Fruit fly (Drosophila melanogaster) whole organism, prepupa: ENCODE data around the gene CG10352.

Source experiments
- CG11294 ChIP-seq: fragments of 200-800 bp; sonication (Bioruptor generic); IDR thresholded peaks from 2 replicates; pipeline ENCODE4 v1.3.6; 2022; ENCODE audit warnings: missing biosample characterization, missing genetic modification characterization
- CG11762 ChIP-seq: fragments of 200-800 bp; sonication (Bioruptor generic); optimal IDR thresholded peaks from 3 replicates; lab custom pipeline; 2016; ENCODE audit warnings: missing biosample characterization, missing genetic modification characterization; ENCODE audit not compliant: insufficient read depth
- CG15336 ChIP-seq: fragments of 200-800 bp; sonication (Bioruptor generic); IDR thresholded peaks from 2 replicates; pipeline ENCODE4 v1.3.6; 2022; ENCODE audit warnings: missing biosample characterization, missing genetic modification characterization
- CG16779 ChIP-seq: fragments of 200-800 bp; sonication (Bioruptor generic); optimal IDR thresholded peaks from 3 replicates; lab custom pipeline; 2017; ENCODE audit warnings: missing biosample characterization, mild to moderate bottlenecking, missing genetic modification characterization
- CG31627 ChIP-seq: fragments of 200-800 bp; sonication (Bioruptor generic); optimal IDR thresholded peaks from 3 replicates; lab custom pipeline; 2016; ENCODE audit warnings: missing biosample characterization, missing genetic modification characterization
- CG3919 ChIP-seq: fragments of 200-800 bp; sonication (Bioruptor generic); optimal IDR thresholded peaks from 3 replicates; lab custom pipeline; 2016; ENCODE audit warnings: missing biosample characterization, missing genetic modification characterization
- CG6163 ChIP-seq: fragments of 200-800 bp; sonication (Bioruptor generic); IDR thresholded peaks from 3 replicates; pipeline ENCODE4 v1.3.6; 2022; ENCODE audit warnings: missing biosample characterization, missing genetic modification characterization
- CG6276 ChIP-seq: fragments of 200-800 bp; sonication (Bioruptor generic); optimal IDR thresholded peaks from 2 replicates; lab custom pipeline; 2017; ENCODE audit warnings: missing biosample characterization, mild to moderate bottlenecking, missing genetic modification characterization
- CG6808 ChIP-seq: fragments of 200-800 bp; sonication (Bioruptor generic); optimal IDR thresholded peaks from 3 replicates; lab custom pipeline; 2017; ENCODE audit warnings: missing biosample characterization, missing genetic modification characterization, mild to moderate bottlenecking, moderate library complexity, missing genetic modification reagents
- CG6854 ChIP-seq: fragments of 200-800 bp; sonication (Bioruptor generic); optimal IDR thresholded peaks from 2 replicates; lab custom pipeline; 2017; ENCODE audit warnings: missing biosample characterization, mild to moderate bottlenecking, missing genetic modification characterization
- CG7368 ChIP-seq: fragments of 200-800 bp; sonication (Bioruptor generic); optimal IDR thresholded peaks from 3 replicates; lab custom pipeline; 2016; ENCODE audit warnings: missing biosample characterization, missing genetic modification characterization
- CG8119 ChIP-seq: fragments of 200-800 bp; sonication (Bioruptor generic); IDR thresholded peaks from 3 replicates; pipeline ENCODE4 v1.3.6; 2022; ENCODE audit warnings: missing biosample characterization, missing genetic modification characterization
- CG8632 ChIP-seq: fragments of 200-800 bp; sonication (Bioruptor generic); optimal IDR thresholded peaks from 3 replicates; lab custom pipeline; 2016; ENCODE audit warnings: missing biosample characterization, missing genetic modification characterization
- Eip75B ChIP-seq: fragments of 200-800 bp; sonication (Bioruptor generic); optimal IDR thresholded peaks from 3 replicates; lab custom pipeline; 2016; ENCODE audit warnings: missing biosample characterization, missing genetic modification characterization
- Eip78C ChIP-seq: fragments of 200-800 bp; sonication (Bioruptor generic); peaks from one replicate; lab custom pipeline; 2016; ENCODE audit warnings: missing biosample characterization, missing genetic modification characterization
- Eip93F ChIP-seq: fragments of 200-800 bp; sonication (Bioruptor generic); optimal IDR thresholded peaks from 2 replicates; lab custom pipeline; 2016; ENCODE audit warnings: missing biosample characterization, mild to moderate bottlenecking, missing genetic modification characterization
- Ets21C ChIP-seq: fragments of 200-800 bp; sonication (Bioruptor generic); optimal IDR thresholded peaks from 3 replicates; lab custom pipeline; 2016; ENCODE audit warnings: missing biosample characterization, missing genetic modification characterization
- Gug ChIP-seq: fragments of 200-800 bp; sonication (Bioruptor generic); IDR thresholded peaks from 2 replicates; pipeline ENCODE4 v1.3.6; 2022; ENCODE audit warnings: missing biosample characterization, missing genetic modification characterization
- Hr38 ChIP-seq: sonication (Bioruptor generic); optimal IDR thresholded peaks from 2 replicates; lab custom pipeline; 2016; ENCODE audit warnings: missing biosample characterization, missing genetic modification characterization
- Hr39 ChIP-seq: fragments of 200-800 bp; sonication (Bioruptor generic); optimal IDR thresholded peaks from 2 replicates; lab custom pipeline; 2016; ENCODE audit warnings: missing biosample characterization, missing genetic modification characterization
- Hr4 ChIP-seq: fragments of 200-800 bp; sonication (Bioruptor generic); optimal IDR thresholded peaks from 3 replicates; lab custom pipeline; 2016; ENCODE audit warnings: missing biosample characterization, missing genetic modification characterization
- OdsH ChIP-seq: fragments of 200-800 bp; sonication (Bioruptor generic); optimal IDR thresholded peaks from 3 replicates; lab custom pipeline; 2016; ENCODE audit warnings: missing biosample characterization, missing genetic modification characterization
- Sox102F ChIP-seq: fragments of 200-800 bp; sonication (Bioruptor generic); optimal IDR thresholded peaks from 2 replicates; lab custom pipeline; 2016; ENCODE audit warnings: missing biosample characterization, mild to moderate bottlenecking, missing genetic modification characterization
- Sox15 ChIP-seq: fragments of 200-800 bp; sonication (Bioruptor generic); optimal IDR thresholded peaks from 3 replicates; lab custom pipeline; 2016; ENCODE audit warnings: missing biosample characterization, missing genetic modification characterization
- acj6 ChIP-seq: fragments of 200-800 bp; sonication (Bioruptor generic); optimal IDR thresholded peaks from 3 replicates; lab custom pipeline; 2016; ENCODE audit warnings: missing biosample characterization, missing genetic modification characterization
- eg ChIP-seq: fragments of 200-800 bp; sonication (Bioruptor generic); IDR thresholded peaks from 3 replicates; pipeline ENCODE4 v1.3.6; 2022; ENCODE audit warnings: missing biosample characterization, missing genetic modification characterization
- fd59A ChIP-seq: fragments of 200-800 bp; sonication (Bioruptor generic); optimal IDR thresholded peaks from 2 replicates; lab custom pipeline; 2017; ENCODE audit warnings: missing biosample characterization, mild to moderate bottlenecking, missing genetic modification characterization, missing genetic modification reagents
- fkh ChIP-seq: fragments of 200-800 bp; sonication (Bioruptor generic); optimal IDR thresholded peaks from 3 replicates; lab custom pipeline; 2017; ENCODE audit warnings: missing biosample characterization, mild to moderate bottlenecking, missing genetic modification characterization, moderate library complexity
- lz ChIP-seq: fragments of 200-800 bp; sonication (Bioruptor generic); optimal IDR thresholded peaks from 3 replicates; lab custom pipeline; 2016; ENCODE audit warnings: missing biosample characterization, missing genetic modification characterization
- net ChIP-seq: fragments of 200-800 bp; sonication (Bioruptor generic); optimal IDR thresholded peaks from 3 replicates; lab custom pipeline; 2016; ENCODE audit warnings: missing biosample characterization, missing genetic modification characterization
- pdm3 ChIP-seq: fragments of 200-800 bp; sonication (Bioruptor generic); optimal IDR thresholded peaks from 3 replicates; lab custom pipeline; 2016; ENCODE audit warnings: missing biosample characterization, missing genetic modification characterization
- svp ChIP-seq: fragments of 200-800 bp; sonication (Bioruptor generic); peaks from one replicate; lab custom pipeline; 2016; ENCODE audit warnings: missing biosample characterization, missing genetic modification characterization
- topi ChIP-seq: fragments of 200-800 bp; sonication (Bioruptor generic); optimal IDR thresholded peaks from 3 replicates; lab custom pipeline; 2016; ENCODE audit warnings: missing biosample characterization, missing genetic modification characterization
- vri ChIP-seq: fragments of 200-800 bp; sonication (Bioruptor generic); optimal IDR thresholded peaks from 3 replicates; lab custom pipeline; 2016; ENCODE audit warnings: missing biosample characterization, mild to moderate bottlenecking, missing genetic modification characterization

The CG10352 gene

DNA sequence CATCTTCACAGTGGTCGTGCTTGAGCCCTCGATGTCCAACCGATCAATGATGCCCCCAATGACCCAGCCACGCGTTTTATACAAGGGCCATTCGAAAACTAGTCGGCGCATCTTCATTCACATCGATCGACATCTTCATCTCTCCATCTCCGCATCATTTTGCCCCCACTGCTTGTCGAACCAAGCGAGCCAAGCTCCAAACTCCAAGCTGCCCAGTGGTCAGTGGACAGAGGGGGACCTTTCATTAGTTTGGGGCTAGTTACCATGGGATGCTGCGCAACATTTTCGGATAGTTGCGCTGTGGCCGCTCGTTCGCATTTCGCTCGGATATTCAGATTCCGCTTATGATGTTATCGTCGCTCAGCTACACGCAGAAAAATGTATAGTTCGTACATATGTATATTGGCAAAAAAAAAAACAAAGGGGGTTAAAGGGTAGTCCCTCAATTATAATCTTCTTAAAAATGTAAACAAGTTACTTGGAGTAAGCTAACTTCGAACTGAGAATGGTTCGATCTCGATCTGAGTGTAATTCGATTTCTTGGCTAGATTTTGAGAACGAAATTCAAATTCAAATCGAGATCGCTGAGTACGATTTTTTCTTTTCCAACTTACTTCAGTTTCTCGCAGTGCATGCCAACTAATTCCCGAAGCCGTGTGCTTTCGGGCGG, 30.8 kb downstream of the CG10352 start, which contains the start of gene CG15740:
CG15740 (minus strand) TSS at position 51 of the 670 bp plus-strand sequence.
- TF ChIP-seq net (GFP tag; lab: Kevin White, UChicago): no peak
- no peak for TF ChIP-seq svp (GFP tag; lab: Kevin White, UChicago)
- no peak for TF ChIP-seq Eip75B (GFP tag; lab: Kevin White, UChicago)
- TF ChIP-seq Eip93F (GFP tag; lab: Kevin White, UChicago): no peak
- TF ChIP-seq CG8632 (GFP tag; lab: Kevin White, UChicago): no peak
- no peak for TF ChIP-seq CG8119 (GFP tag; lab: Robert Waterston, UW)
- TF ChIP-seq lz (GFP tag; lab: Kevin White, UChicago): no peak
- no peak for TF ChIP-seq CG6808 (GFP tag; lab: Kevin White, UChicago)
- TF ChIP-seq Sox102F: no peak
- no peak for TF ChIP-seq Sox15 (GFP tag; lab: Kevin White, UChicago)
- peak; percentile 1 for TF ChIP-seq OdsH
- TF ChIP-seq CG31627: no peak
- no peak for TF ChIP-seq vri (GFP tag; lab: Kevin White, UChicago)
- TF ChIP-seq pdm3 (GFP tag; lab: Kevin White, UChicago): no peak
- 0 out of 3 replicates have a peak, but pooled peaks have one; percentile 24 for TF ChIP-seq CG6163 (GFP tag; lab: Robert Waterston, UW)
- no peak for TF ChIP-seq acj6 (GFP tag; lab: Kevin White, UChicago)
- no peak for TF ChIP-seq CG7368
- TF ChIP-seq CG6854 (GFP tag; lab: Kevin White, UChicago): no peak
- no peak for TF ChIP-seq Ets21C (GFP tag; lab: Kevin White, UChicago)
- TF ChIP-seq CG6276: no peak
- TF ChIP-seq CG16779: no peak
- no peak for TF ChIP-seq fd59A (GFP tag; lab: Kevin White, UChicago)
- TF ChIP-seq CG15336 (GFP tag; lab: Robert Waterston, UW): peak; percentile 36
- TF ChIP-seq Hr38 (GFP tag; lab: Kevin White, UChicago): no peak
- TF ChIP-seq eg (GFP tag; lab: Robert Waterston, UW): no peak
- TF ChIP-seq CG3919 (GFP tag; lab: Kevin White, UChicago): no peak
- peak; percentile 68 for TF ChIP-seq Eip78C
- peak; percentile 4 for TF ChIP-seq Hr4 (GFP tag; lab: Kevin White, UChicago)
- TF ChIP-seq fkh: no peak
- TF ChIP-seq, all 60 proteins: peak for 5

DNA sequence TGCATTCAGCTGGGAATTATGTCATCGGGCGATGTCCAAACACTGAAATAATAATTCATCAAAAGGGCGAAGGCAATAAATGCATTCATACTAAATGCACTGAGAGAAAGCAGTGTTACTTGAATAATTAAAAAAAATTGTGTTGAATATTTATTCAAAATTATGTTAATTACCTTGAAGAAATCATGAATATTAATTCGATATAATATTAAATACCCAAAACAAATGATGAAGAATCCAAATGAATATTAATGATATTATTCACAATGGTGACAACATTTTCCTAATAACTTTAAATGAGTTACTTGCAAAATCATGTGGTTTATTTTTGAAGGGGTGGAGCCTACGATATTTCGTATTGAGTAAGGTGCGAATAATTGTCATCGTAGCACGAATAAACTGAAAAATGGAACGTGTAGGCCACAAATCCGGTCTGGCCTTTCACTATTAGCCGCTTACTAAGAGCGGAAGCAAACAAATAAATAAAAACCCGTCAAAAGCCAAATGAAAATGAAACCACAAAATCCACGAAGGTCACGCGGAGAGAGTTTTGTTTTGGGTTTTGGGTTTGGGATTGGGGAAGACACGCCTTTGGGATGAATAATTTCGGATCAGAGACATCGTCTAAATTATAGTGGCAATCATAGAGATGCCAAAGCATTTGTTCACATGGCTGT, 35.1 kb downstream of the CG10352 start:
- no peak for TF ChIP-seq Hr4 (GFP tag; lab: Kevin White, UChicago)
- no peak for TF ChIP-seq Sox15 (GFP tag; lab: Kevin White, UChicago)
- peak; percentile 14 for TF ChIP-seq Eip78C

DNA sequence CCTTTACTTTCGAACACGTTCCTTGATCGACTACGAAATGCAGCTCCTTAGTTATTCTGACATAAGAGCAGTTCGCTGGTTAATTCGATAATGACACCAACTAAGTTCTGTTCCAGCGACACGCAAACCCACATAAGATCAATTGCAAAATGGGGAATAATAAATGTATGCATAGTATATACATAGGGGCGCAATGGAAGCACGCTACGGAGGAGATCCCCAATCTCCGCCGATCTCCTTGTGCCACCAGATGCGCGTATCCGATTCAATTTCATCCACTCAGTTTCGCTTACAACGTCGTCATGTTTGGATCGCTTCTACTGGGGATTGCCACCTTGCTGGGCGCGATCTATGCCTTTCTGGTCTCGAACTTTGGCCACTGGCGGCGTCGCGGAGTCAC, 37.7 kb downstream of the CG10352 start, which contains the start of gene Cyp28c1:
Cyp28c1 (plus strand) TSS at position 301 of the 400 bp plus-strand sequence.
- TF ChIP-seq CG8119 (GFP tag; lab: Robert Waterston, UW) (no peak), Hr38 (GFP tag; lab: Kevin White, UChicago) (no peak), acj6 (GFP tag; lab: Kevin White, UChicago) (no peak), fkh (no peak), CG11762 (GFP tag; lab: Kevin White, UChicago) (no peak), Gug (no peak), CG7368 (no peak), Hr39 (GFP tag; lab: Kevin White, UChicago) (no peak), fd59A (GFP tag; lab: Kevin White, UChicago) (no peak), CG11294 (GFP tag; lab: Robert Waterston, UW) (no peak), Eip93F (GFP tag; lab: Kevin White, UChicago) (no peak), svp (GFP tag; lab: Kevin White, UChicago) (no peak), CG6854 (GFP tag; lab: Kevin White, UChicago) (no peak), topi (GFP tag; lab: Kevin White, UChicago) (no peak), CG6163 (GFP tag; lab: Robert Waterston, UW) (no peak)
